Worm (Caenorhabditis elegans): ENCODE results near the gene M01B2.13.

M01B2.13 gene

DNA sequence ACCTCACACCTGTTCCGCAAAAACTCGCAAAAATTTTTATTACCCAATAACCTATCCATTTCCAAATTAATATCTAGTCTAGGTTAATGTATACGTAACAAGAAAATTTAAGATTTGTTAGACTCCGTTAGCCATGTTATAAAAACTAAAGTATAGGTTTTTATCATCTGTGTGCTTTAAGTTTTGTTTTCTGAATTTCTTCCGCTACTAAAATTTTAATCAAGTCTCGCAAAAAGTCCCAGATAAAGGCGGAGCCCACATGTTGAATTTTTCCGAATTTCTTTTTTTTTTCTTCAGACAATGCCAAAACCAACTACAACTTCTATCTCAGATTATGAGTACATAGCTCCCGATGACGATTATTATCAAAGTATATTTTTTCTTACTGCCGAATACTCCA lies 33.5 kb downstream of the M01B2.13 start, which contains the start of gene srw-13:
TSS of gene srw-13 (plus strand) at position 301 of the 400 bp plus-strand sequence.
- TF ChIP-seq lag-1 (GFP tag; IDR thresholded peaks at IDR 0.05) = no peak
- TF ChIP-seq ceh-58 (GFP tag; IDR thresholded peaks at IDR 0.05) = no peak
- no peak for TF ChIP-seq Y67H2A.10 (GFP tag; conservative IDR thresholded peaks at IDR 0.05)
- TF ChIP-seq efl-1 (GFP tag; optimal IDR thresholded peaks at IDR 0.05) = no peak
- TF ChIP-seq ztf-28 (GFP tag; IDR thresholded peaks at IDR 0.05) = no peak

DNA sequence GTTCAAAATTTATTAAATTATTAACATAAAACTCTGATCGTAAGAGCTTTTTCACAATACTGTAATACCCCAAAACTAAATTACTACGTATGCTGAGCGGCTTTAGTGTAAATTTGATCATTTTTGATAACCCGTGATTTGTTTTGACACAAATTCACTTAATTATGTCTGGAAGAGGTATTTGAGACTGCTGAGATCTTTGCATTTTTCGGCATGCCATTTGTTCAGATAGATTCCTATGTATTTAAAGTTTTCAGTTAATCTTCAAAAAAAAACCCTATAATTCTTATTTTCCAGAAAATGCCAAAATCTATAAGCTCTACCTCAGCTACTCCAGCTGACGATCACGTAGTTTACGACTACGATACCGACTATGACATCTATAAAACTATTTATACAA lies 35.5 kb downstream of the M01B2.13 start, which contains the start of gene srw-15:
TSS of gene srw-15 (plus strand) at position 301 of the 400 bp plus-strand sequence.
- no peak for TF ChIP-seq lin-54 (GFP tag; optimal IDR thresholded peaks at IDR 0.05)
- no peak for TF ChIP-seq Y79H2A.3 (GFP tag; conservative IDR thresholded peaks at IDR 0.05)
- TF ChIP-seq unc-130 (GFP tag; optimal IDR thresholded peaks at IDR 0.05) = no peak
- TF ChIP-seq egrh-3 (GFP tag; IDR thresholded peaks at IDR 0.05) = no peak
- no peak for TF ChIP-seq let-526 (GFP tag; IDR thresholded peaks at IDR 0.05)

DNA sequence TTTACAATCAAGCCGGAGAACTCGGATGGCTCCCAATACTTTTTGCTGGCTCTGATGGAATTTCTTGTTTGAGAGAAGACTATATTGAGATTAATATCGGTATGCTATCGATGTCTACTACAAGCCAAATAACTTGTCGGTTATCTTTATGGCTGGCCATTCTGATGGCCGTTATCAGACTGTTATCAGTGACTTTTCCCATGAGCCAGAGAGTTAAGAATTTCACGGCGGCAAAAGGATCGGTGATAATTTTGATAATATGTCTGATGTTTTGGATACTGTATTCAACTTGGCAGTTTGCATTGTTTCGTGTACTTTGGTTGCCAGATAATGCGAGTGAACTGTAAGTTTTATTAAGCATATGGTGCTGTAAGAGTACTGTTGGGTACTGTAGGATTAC lies 39.5 kb downstream of the M01B2.13 start:
- TF ChIP-seq egl-18 (GFP tag; IDR thresholded peaks at IDR 0.05) = no peak
- no peak for TF ChIP-seq nfya-2 (GFP tag; IDR thresholded peaks at IDR 0.05)
- TF ChIP-seq mcd-1 (GFP tag; IDR thresholded peaks at IDR 0.05) = no peak
- TF ChIP-seq zfh-2 (GFP tag; conservative IDR thresholded peaks at IDR 0.05) = no peak
- no peak for TF ChIP-seq Y53F4B.3 (GFP tag; IDR thresholded peaks at IDR 0.05)
- no peak for TF ChIP-seq F10E7.11 (tag; optimal IDR thresholded peaks at IDR 0.05)
- TF ChIP-seq ceh-58 (GFP tag; IDR thresholded peaks at IDR 0.05) = no peak
- TF ChIP-seq ztf-22 (GFP tag; optimal IDR thresholded peaks at IDR 0.05) = no peak
- TF ChIP-seq athp-1 (tag; optimal IDR thresholded peaks at IDR 0.05) = no peak
- no peak for TF ChIP-seq zim-3 (tag; optimal IDR thresholded peaks at IDR 0.05)
- TF ChIP-seq let-607 (tag; optimal IDR thresholded peaks at IDR 0.05) = no peak
- TF ChIP-seq ceh-27 (GFP tag; optimal IDR thresholded peaks at IDR 0.05) = no peak
- TF ChIP-seq ets-4 (GFP tag; optimal IDR thresholded peaks at IDR 0.05) = no peak
- TF ChIP-seq Y79H2A.3 (GFP tag; conservative IDR thresholded peaks at IDR 0.05) = no peak
- TF ChIP-seq ceh-79 (tag; optimal IDR thresholded peaks at IDR 0.05) = no peak
- TF ChIP-seq rpc-1 (optimal IDR thresholded peaks at IDR 0.05) = no peak
- no peak for TF ChIP-seq rpc-1 (tag; optimal IDR thresholded peaks at IDR 0.05)
- TF ChIP-seq egl-44 (GFP tag; IDR thresholded peaks at IDR 0.05) = no peak
- TF ChIP-seq unc-130 (GFP tag; optimal IDR thresholded peaks at IDR 0.05) = no peak
- no peak for TF ChIP-seq ztf-28 (GFP tag; IDR thresholded peaks at IDR 0.05)
- no peak for TF ChIP-seq mxl-1 (tag; optimal IDR thresholded peaks at IDR 0.05)

DNA sequence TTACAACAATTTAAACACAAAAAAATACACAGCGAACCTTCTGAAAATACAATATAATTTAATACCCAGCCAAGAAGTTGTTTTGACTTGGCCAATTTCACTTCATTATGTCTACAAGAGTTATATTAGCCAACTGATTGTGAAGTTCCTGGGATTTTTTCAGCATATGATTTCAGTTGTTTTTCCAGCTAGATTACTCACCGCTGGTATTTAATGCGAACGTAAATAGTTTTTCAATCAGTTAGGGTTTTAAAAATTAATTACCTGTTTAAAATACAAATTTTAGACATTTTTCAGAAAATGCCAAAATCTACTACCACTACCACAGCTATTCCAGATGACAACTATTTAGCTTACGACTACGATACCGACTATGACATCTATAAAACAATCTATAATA lies 40.1 kb downstream of the M01B2.13 start, which contains the start of gene srw-14:
TSS of gene srw-14 (plus strand) at position 301 of the 400 bp plus-strand sequence.
- no peak for TF ChIP-seq tbp1 (GFP tag; optimal IDR thresholded peaks at IDR 0.05)
- no peak for TF ChIP-seq ZK185.1 (tag; optimal IDR thresholded peaks at IDR 0.05; ENCODE audit: poor library complexity, severe bottlenecking)
- TF ChIP-seq madf-8 (GFP tag; conservative IDR thresholded peaks at IDR 0.05) = no peak
- no peak for TF ChIP-seq B0019.2 (GFP tag; conservative IDR thresholded peaks at IDR 0.05)
- TF ChIP-seq egrh-3 (GFP tag; IDR thresholded peaks at IDR 0.05) = no peak
- TF ChIP-seq ccch-3 (GFP tag; optimal IDR thresholded peaks at IDR 0.05) = no peak

DNA sequence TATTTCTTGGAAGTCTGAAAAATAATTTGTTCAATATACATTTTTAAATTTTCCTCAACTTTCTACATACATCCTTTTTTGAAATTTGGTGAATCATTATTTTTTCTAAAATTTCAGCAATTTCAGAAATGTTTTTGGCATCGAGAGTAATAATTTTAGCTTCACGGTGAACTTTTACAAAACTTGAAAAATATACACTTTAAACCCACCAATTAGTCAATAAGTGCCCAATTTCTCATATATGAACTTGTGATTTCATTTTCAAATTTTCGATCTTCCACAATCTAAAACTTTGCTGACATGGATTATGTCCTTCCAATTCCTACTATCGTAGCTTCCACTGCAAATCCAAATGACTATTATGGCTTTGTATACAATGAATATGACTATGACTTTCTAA lies 42.0 kb downstream of the M01B2.13 start, which contains the start of gene srw-24:
TSS of gene srw-24 (plus strand) at position 301 of the 400 bp plus-strand sequence.
- TF ChIP-seq ceh-100 (GFP tag; IDR thresholded peaks at IDR 0.05) (no peak), efl-1 (GFP tag; optimal IDR thresholded peaks at IDR 0.05) (no peak), F57C9.4 (tag; optimal IDR thresholded peaks at IDR 0.05) (no peak), snpc-1.1 (tag; optimal IDR thresholded peaks at IDR 0.05; ENCODE audit: insufficient read depth) (no peak), B0035.1 (tag; optimal IDR thresholded peaks at IDR 0.05) (no peak)
